Fruit fly (Drosophila melanogaster) whole organism, embryonic: Measurements from ENCODE around the gene CG42553.

Source experiments
- ATbp ChIP-seq: fragments of 200-800 bp; sonication (Bioruptor generic); optimal IDR thresholded peaks from 2 replicates; lab custom pipeline; 2017; ENCODE audit warnings: missing biosample characterization, mild to moderate bottlenecking, missing genetic modification characterization, missing genetic modification reagents
- Aef1 ChIP-seq: fragments of 200-800 bp; sonication (Bioruptor generic); IDR thresholded peaks from 3 replicates; pipeline ENCODE4 v1.3.6; 2022; ENCODE audit warnings: missing biosample characterization, missing genetic modification characterization
- Bgb ChIP-seq: fragments of 200-800 bp; sonication (Bioruptor generic); IDR thresholded peaks from 2 replicates; pipeline ENCODE4 v1.3.6; 2022; ENCODE audit warnings: missing biosample characterization, missing genetic modification characterization; ENCODE audit not compliant: partially characterized antibody
- CG10147 ChIP-seq: fragments of 200-800 bp; sonication (Bioruptor generic); optimal IDR thresholded peaks from 2 replicates; lab custom pipeline; 2019; ENCODE audit warnings: missing biosample characterization, mild to moderate bottlenecking, missing genetic modification characterization, moderate library complexity
- CG11093 ChIP-seq: fragments of 200-800 bp; sonication (Bioruptor generic); IDR thresholded peaks from 3 replicates; pipeline ENCODE4 v1.3.6; 2022; ENCODE audit warnings: missing biosample characterization, missing genetic modification characterization
- CG12071 ChIP-seq: fragments of 200-800 bp; sonication (Bioruptor generic); optimal IDR thresholded peaks from 3 replicates; lab custom pipeline; 2018; ENCODE audit warnings: missing biosample characterization, mild to moderate bottlenecking, missing genetic modification characterization
- CG12391 ChIP-seq: fragments of 200-800 bp; sonication (Bioruptor generic); optimal IDR thresholded peaks from 3 replicates; lab custom pipeline; 2018; ENCODE audit warnings: missing biosample characterization, mild to moderate bottlenecking, missing genetic modification characterization, moderate library complexity
- CG12659 ChIP-seq: fragments of 200-800 bp; sonication (Bioruptor generic); optimal IDR thresholded peaks from 3 replicates; lab custom pipeline; 2017; ENCODE audit warnings: mild to moderate bottlenecking, missing biosample characterization, missing genetic modification reagents, missing genetic modification characterization
- CG13123 ChIP-seq: fragments of 200-800 bp; sonication (Bioruptor generic); optimal IDR thresholded peaks from 2 replicates; lab custom pipeline; 2016; ENCODE audit warnings: missing biosample characterization, missing genetic modification characterization
- CG14050 ChIP-seq: fragments of 200-800 bp; sonication (Bioruptor generic); IDR thresholded peaks from 3 replicates; pipeline ENCODE4 v1.3.6; 2022; ENCODE audit warnings: missing biosample characterization, missing genetic modification characterization
- CG1602 ChIP-seq: fragments of 200-800 bp; sonication (Bioruptor generic); optimal IDR thresholded peaks from 3 replicates; lab custom pipeline; 2016; ENCODE audit warnings: missing biosample characterization, missing genetic modification characterization
- CG1603 ChIP-seq: fragments of 200-800 bp; sonication (Bioruptor generic); optimal IDR thresholded peaks from 2 replicates; lab custom pipeline; 2019; ENCODE audit warnings: missing biosample characterization, mild to moderate bottlenecking, missing genetic modification characterization, moderate library complexity
- CG16779 ChIP-seq: fragments of 200-800 bp; sonication (Bioruptor generic); IDR thresholded peaks from 2 replicates; pipeline ENCODE4 v1.3.6; 2022; ENCODE audit warnings: missing biosample characterization, missing genetic modification characterization
- CG18011 ChIP-seq: fragments of 200-800 bp; sonication (Bioruptor generic); optimal IDR thresholded peaks from 2 replicates; lab custom pipeline; 2017; ENCODE audit warnings: missing biosample characterization, missing genetic modification characterization, mild to moderate bottlenecking, moderate library complexity, missing genotype
- CG5953 ChIP-seq: fragments of 200-800 bp; sonication (Bioruptor generic); IDR thresholded peaks from 2 replicates; pipeline ENCODE4 v1.3.6; 2022; ENCODE audit warnings: missing biosample characterization, missing genetic modification characterization
- CG6272 ChIP-seq: fragments of 200-800 bp; sonication (Bioruptor generic); IDR thresholded peaks from 2 replicates; pipeline ENCODE4 v1.3.6; 2022; ENCODE audit warnings: missing biosample characterization, missing genetic modification characterization
- CG6791 ChIP-seq: fragments of 200-800 bp; sonication (Bioruptor generic); IDR thresholded peaks from 3 replicates; pipeline ENCODE4 v1.3.6; 2022; ENCODE audit warnings: missing biosample characterization, missing genetic modification characterization; ENCODE audit not compliant: partially characterized antibody
- CG7963 ChIP-seq: fragments of 200-800 bp; sonication (Bioruptor generic); IDR thresholded peaks from 3 replicates; pipeline ENCODE4 v1.3.6; 2022; ENCODE audit warnings: missing biosample characterization, missing genetic modification characterization; ENCODE audit not compliant: partially characterized antibody
- CG7987 ChIP-seq: fragments of 200-800 bp; sonication (Bioruptor generic); optimal IDR thresholded peaks from 2 replicates; lab custom pipeline; 2018; ENCODE audit warnings: missing biosample characterization, mild to moderate bottlenecking, missing genetic modification characterization, moderate library complexity
- CG9437 ChIP-seq: fragments of 200-800 bp; sonication (Bioruptor generic); optimal IDR thresholded peaks from 2 replicates; lab custom pipeline; 2018; ENCODE audit warnings: missing biosample characterization, mild to moderate bottlenecking, missing genetic modification characterization
- CG9727 ChIP-seq: fragments of 200-800 bp; sonication (Bioruptor generic); optimal IDR thresholded peaks from 3 replicates; lab custom pipeline; 2017; ENCODE audit warnings: missing biosample characterization, mild to moderate bottlenecking, missing genetic modification characterization
- CoRest ChIP-seq: fragments of 200-800 bp; sonication (Bioruptor generic); optimal IDR thresholded peaks from 3 replicates; lab custom pipeline; 2018; ENCODE audit warnings: missing biosample characterization, mild to moderate bottlenecking, missing genetic modification characterization, moderate library complexity
- Dad ChIP-seq: fragments of 200-800 bp; sonication (Bioruptor generic); optimal IDR thresholded peaks from 3 replicates; lab custom pipeline; 2016; ENCODE audit warnings: missing biosample characterization, missing genetic modification characterization
- Dll ChIP-seq: fragments of 200-800 bp; sonication (Bioruptor generic); IDR thresholded peaks from 4 replicates; pipeline ENCODE4 v1.3.6; 2022; ENCODE audit warnings: missing biosample characterization, missing genetic modification characterization; ENCODE audit not compliant: partially characterized antibody
- Dp ChIP-seq: fragments of 200-800 bp; sonication (Bioruptor generic); optimal IDR thresholded peaks from 2 replicates; lab custom pipeline; 2018; ENCODE audit warnings: missing biosample characterization, mild to moderate bottlenecking, missing genetic modification characterization, moderate library complexity
- Gsc ChIP-seq: fragments of 200-800 bp; sonication (Bioruptor generic); IDR thresholded peaks from 2 replicates; pipeline ENCODE4 v1.3.6; 2022; ENCODE audit warnings: missing biosample characterization, missing genetic modification characterization
- HLH54F ChIP-seq: fragments of 200-800 bp; sonication (Bioruptor generic); optimal IDR thresholded peaks from 3 replicates; lab custom pipeline; 2016; ENCODE audit warnings: missing biosample characterization, missing genetic modification characterization
- Hr39 ChIP-seq: fragments of >200 bp; optimal IDR thresholded peaks from 2 replicates; lab custom pipeline; 2017
- NC2α ChIP-seq: fragments of 200-800 bp; sonication (Bioruptor generic); optimal IDR thresholded peaks from 2 replicates; lab custom pipeline; 2016; ENCODE audit warnings: missing biosample characterization, missing genetic modification characterization
- Poxn ChIP-seq: fragments of 200-800 bp; sonication (Bioruptor generic); IDR thresholded peaks from 2 replicates; pipeline ENCODE4 v1.3.6; 2022; ENCODE audit warnings: missing biosample characterization, missing genetic modification characterization
- Side ChIP-seq: fragments of 200-800 bp; sonication (Bioruptor generic); optimal IDR thresholded peaks from 2 replicates; lab custom pipeline; 2016; ENCODE audit warnings: missing biosample characterization, missing genetic modification characterization
- Six4 ChIP-seq: fragments of 200-800 bp; sonication (Bioruptor generic); optimal IDR thresholded peaks from 2 replicates; lab custom pipeline; 2016; ENCODE audit warnings: missing biosample characterization, missing genetic modification characterization
- ara ChIP-seq: fragments of 200-800 bp; sonication (Bioruptor generic); IDR thresholded peaks from 2 replicates; pipeline ENCODE4 v1.3.6; 2022; ENCODE audit warnings: missing biosample characterization, missing genetic modification characterization
- br ChIP-seq: fragments of >200 bp; optimal IDR thresholded peaks from 2 replicates; lab custom pipeline; 2017
- chn ChIP-seq: fragments of 200-800 bp; sonication (Bioruptor generic); optimal IDR thresholded peaks from 2 replicates; lab custom pipeline; 2016; ENCODE audit warnings: missing biosample characterization, missing genetic modification characterization
- fd3F ChIP-seq: fragments of 200-800 bp; sonication (Bioruptor generic); optimal IDR thresholded peaks from 2 replicates; lab custom pipeline; 2018; ENCODE audit warnings: missing biosample characterization, mild to moderate bottlenecking, missing genetic modification characterization, moderate library complexity
- gro ChIP-seq: fragments of 200-800 bp; sonication (Bioruptor generic); optimal IDR thresholded peaks from 2 replicates; lab custom pipeline; 2016; ENCODE audit warnings: missing biosample characterization, missing genetic modification characterization
- insv ChIP-seq, 2 experiments: fragments of 200-800 bp; sonication (Bioruptor generic); optimal IDR thresholded peaks; 3 replicates each; lab custom pipeline; 2016 to 2018; ENCODE audit warnings: missing biosample characterization in 2 of 2, missing genetic modification characterization in 2 of 2
- maf-S ChIP-seq: fragments of 200-800 bp; sonication (Bioruptor generic); optimal IDR thresholded peaks from 2 replicates; lab custom pipeline; 2016; ENCODE audit warnings: missing biosample characterization, missing genetic modification characterization
- nom ChIP-seq: fragments of 200-800 bp; sonication (Bioruptor generic); optimal IDR thresholded peaks from 2 replicates; lab custom pipeline; 2017; ENCODE audit warnings: missing biosample characterization, missing genetic modification characterization, mild to moderate bottlenecking, moderate library complexity, missing genetic modification reagents
- org-1 ChIP-seq: fragments of 200-800 bp; sonication (Bioruptor generic); optimal IDR thresholded peaks from 2 replicates; lab custom pipeline; 2017; ENCODE audit warnings: missing biosample characterization, missing genetic modification characterization
- p53 ChIP-seq: fragments of 200-800 bp; sonication (Bioruptor generic); optimal IDR thresholded peaks from 2 replicates; lab custom pipeline; 2016; ENCODE audit warnings: missing biosample characterization, missing genetic modification characterization
- pb ChIP-seq: fragments of 200-800 bp; sonication (Bioruptor generic); optimal IDR thresholded peaks from 3 replicates; lab custom pipeline; 2016; ENCODE audit warnings: missing biosample characterization, missing genetic modification characterization
- pho ChIP-seq: fragments of 200-800 bp; sonication (Bioruptor generic); optimal IDR thresholded peaks from 2 replicates; lab custom pipeline; 2016; ENCODE audit warnings: missing biosample characterization, missing genetic modification characterization
- sd ChIP-seq: fragments of 200-800 bp; sonication (Bioruptor generic); optimal IDR thresholded peaks from 3 replicates; lab custom pipeline; 2018; ENCODE audit warnings: missing biosample characterization, mild to moderate bottlenecking, missing genetic modification characterization, moderate library complexity
- sens-2 ChIP-seq: fragments of 200-800 bp; sonication (Bioruptor generic); IDR thresholded peaks from 2 replicates; pipeline ENCODE4 v1.3.6; 2022; ENCODE audit warnings: missing biosample characterization, missing genetic modification characterization
- slp2 ChIP-seq: fragments of 200-800 bp; sonication (Bioruptor generic); optimal IDR thresholded peaks from 2 replicates; lab custom pipeline; 2016; ENCODE audit warnings: missing biosample characterization, missing genetic modification characterization
- tap ChIP-seq: fragments of 200-800 bp; optimal IDR thresholded peaks from 3 replicates; lab custom pipeline; 2019; ENCODE audit warnings: missing biosample characterization, mild to moderate bottlenecking, missing genetic modification characterization, moderate library complexity
- tin ChIP-seq: fragments of 200-800 bp; sonication (Bioruptor generic); optimal IDR thresholded peaks from 3 replicates; lab custom pipeline; 2016; ENCODE audit warnings: missing biosample characterization, missing genetic modification characterization
- yki ChIP-seq: fragments of >200 bp; optimal IDR thresholded peaks from 3 replicates; lab custom pipeline; 2018

Gene CG42553

DNA sequence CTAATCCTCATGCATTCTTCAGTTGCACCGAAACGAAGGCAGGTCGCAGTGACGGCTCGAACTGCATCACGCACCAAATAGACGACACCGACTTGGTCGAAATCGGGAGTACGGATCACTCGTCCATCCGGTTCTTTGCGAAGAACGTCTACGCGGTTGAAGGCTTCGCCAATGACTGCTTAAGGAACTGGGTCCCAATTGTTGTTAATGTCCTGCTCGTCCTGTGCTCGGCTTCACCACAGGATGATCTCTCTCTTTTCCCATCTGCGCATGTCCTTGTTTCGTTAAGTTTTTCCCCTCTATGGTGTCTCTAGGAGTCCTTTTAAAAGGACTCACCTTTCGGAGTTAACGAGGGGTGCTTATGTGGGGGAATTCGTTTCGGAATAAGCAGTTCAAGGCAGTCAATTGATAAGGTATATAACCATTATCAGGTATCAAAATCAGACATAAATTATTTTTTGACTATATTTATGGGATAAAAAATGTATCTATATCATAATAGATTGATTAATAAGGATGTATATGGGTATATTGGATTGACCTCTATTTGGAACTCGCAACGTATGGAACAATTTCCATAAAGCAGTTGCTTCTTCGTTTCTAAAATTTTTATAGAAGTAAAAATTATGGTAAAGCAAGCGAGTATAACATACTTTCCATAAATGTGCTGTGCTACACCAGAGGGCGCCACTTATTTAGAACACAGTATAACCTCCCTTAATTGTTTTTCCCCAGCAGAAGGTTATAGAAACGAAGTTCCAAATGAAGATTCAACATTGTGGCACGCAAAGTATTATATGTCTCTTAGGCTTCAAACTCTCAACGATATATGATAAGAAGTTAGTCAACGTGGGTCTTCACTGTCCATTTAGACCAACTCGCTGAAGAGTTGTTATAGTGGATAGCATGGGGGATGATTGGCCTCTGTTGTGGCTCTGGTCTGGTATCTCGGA is 23.4 kb downstream of the CG42553 start, which contains the start of gene dpr20 (continued):
- TF ChIP-seq Hr39 (lab: Kevin White, UChicago) (no peak), CG12659 (GFP tag; lab: Kevin White, UChicago) (peak; percentile 67), CG11093 (peak; percentile 85), NC2α (GFP tag; lab: Kevin White, UChicago) (no peak), Bgb (GFP tag; lab: Robert Waterston, UW) (no peak), Gsc (GFP tag; lab: Robert Waterston, UW) (no peak), CG10147 (GFP tag; lab: Kevin White, UChicago) (peak; percentile 62), tap (peak; percentile 24), CG16779 (GFP tag; lab: Robert Waterston, UW) (peak; percentile 84), Poxn (GFP tag; lab: Robert Waterston, UW) (peak; percentile 70), org-1 (GFP tag; lab: Kevin White, UChicago) (peak; percentile 49), Dad (GFP tag; lab: Kevin White, UChicago) (peak; percentile 67), br (lab: Kevin White, UChicago) (no peak), Dll (GFP tag; lab: Robert Waterston, UW) (no peak), CoRest (tag; lab: Kevin White, UChicago) (peak; percentile 71), pho (peak; percentile 71), CG6791 (GFP tag; lab: Robert Waterston, UW) (no peak), CG9727 (peak; percentile 39), CG18011 (peak; percentile 40), CG7963 (GFP tag; lab: Robert Waterston, UW) (no peak), Six4 (peak; percentile 44), slp2 (GFP tag; lab: Kevin White, UChicago) (peak; percentile 50), CG14050 (GFP tag; lab: Robert Waterston, UW) (peak; percentile 74), ATbp (peak; percentile 40), gro (GFP tag; lab: Kevin White, UChicago) (peak; percentile 40), CG1602 (GFP tag; lab: Kevin White, UChicago) (peak; percentile 52), CG1603 (peak; percentile 80), nom (peak; percentile 59), p53 (GFP tag; lab: Kevin White, UChicago) (no peak), HLH54F (peak; percentile 73), insv (GFP tag; optimal IDR thresholded peaks at IDR 0.05; lab: Kevin White, UChicago) (peak in 1 of 2 experiments; percentile 61), CG6272 (GFP tag; lab: Robert Waterston, UW) (peak; percentile 84), ara (GFP tag; lab: Robert Waterston, UW) (peak; percentile 64), CG12391 (tag; lab: Kevin White, UChicago) (peak; percentile 72), chn (peak; percentile 67), sens-2 (GFP tag; lab: Robert Waterston, UW) (peak; percentile 79), Dp (GFP tag; lab: Kevin White, UChicago) (no peak), yki (lab: Kevin White, UChicago) (no peak), Aef1 (GFP tag; lab: Robert Waterston, UW) (peak; percentile 86), CG9437 (GFP tag; lab: Kevin White, UChicago) (peak; percentile 32), sd (tag; lab: Kevin White, UChicago) (peak; percentile 13), Side (GFP tag; lab: Kevin White, UChicago) (peak; percentile 76), tin (GFP tag; lab: Kevin White, UChicago) (peak; percentile 59), CG7987 (GFP tag; lab: Kevin White, UChicago) (peak; percentile 58), maf-S (GFP tag; lab: Kevin White, UChicago) (peak; percentile 53), CG13123 (no peak), fd3F (GFP tag; lab: Kevin White, UChicago) (peak; percentile 73), CG5953 (GFP tag; lab: Robert Waterston, UW) (peak; percentile 84), pb (GFP tag; lab: Kevin White, UChicago) (peak; percentile 77), CG12071 (GFP tag; lab: Kevin White, UChicago) (peak; percentile 89)
